Worm (Caenorhabditis elegans): ENCODE results near the gene spe-51.

The spe-51 gene

DNA sequence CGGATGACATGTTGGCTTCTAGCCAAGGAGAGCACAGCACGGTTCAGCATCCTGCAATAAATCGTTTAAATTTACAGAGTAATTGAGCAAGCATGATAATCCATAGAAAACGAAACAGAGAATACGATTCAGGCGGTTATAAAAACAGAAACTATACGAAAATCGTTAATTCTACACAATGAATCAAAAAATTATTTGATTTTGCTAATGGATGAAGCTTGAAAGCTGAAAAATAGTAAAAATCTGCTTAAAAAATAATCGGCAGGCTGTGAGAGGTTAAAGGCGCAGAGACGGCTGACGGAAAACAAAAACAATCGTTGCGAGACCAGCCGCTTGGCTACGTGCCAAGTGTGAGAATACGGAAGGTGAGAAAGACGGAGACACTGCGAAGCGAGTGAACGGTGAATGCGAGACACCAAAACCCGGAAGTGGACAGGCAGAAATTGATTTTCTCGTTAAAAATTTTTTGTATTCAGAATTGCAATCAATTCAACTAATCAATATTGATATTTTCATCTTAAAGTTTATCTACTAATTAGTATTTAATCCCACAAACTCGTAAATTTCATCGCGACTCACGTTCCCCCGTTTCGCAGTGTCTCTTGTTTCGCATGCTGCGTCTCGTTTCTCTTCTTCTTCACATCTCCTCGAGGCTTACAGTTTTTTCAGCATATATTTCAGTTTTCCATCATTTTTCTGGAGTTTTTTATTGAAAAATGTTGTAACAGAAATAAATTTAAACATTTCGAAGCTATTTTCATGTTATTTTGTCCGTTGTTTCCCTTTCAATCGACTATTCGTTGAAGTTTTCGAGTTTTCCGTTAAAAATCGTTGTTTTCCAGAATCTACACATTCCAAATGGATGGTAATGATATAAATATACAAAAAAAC lies 32.2 kb upstream of the spe-51 start, which contains the start of the genes F29B9.11 and jmjd-1.2:
Gene F29B9.11, minus strand, starts transcription at position 51 of the 891 bp plus-strand sequence.
Gene jmjd-1.2, plus strand, starts transcription at position 841 of the 891 bp plus-strand sequence.
- TF ChIP-seq bed-3 (GFP tag; optimal IDR thresholded peaks at IDR 0.05) (peak; percentile 47), unc-120 (tag; optimal IDR thresholded peaks at IDR 0.05; ENCODE audit: poor library complexity, severe bottlenecking) (peak; percentile 30), ceh-83 (GFP tag; optimal IDR thresholded peaks at IDR 0.05) (peak; percentile 60), lin-13 (tag; optimal IDR thresholded peaks at IDR 0.05) (peak; percentile 75), blmp-1 (tag; optimal IDR thresholded peaks at IDR 0.05) (no peak), nhr-12 (tag; optimal IDR thresholded peaks at IDR 0.05) (no peak), M03D4.4 (tag; optimal IDR thresholded peaks at IDR 0.05) (no peak), cnd-1 (tag; optimal IDR thresholded peaks at IDR 0.05) (peak; percentile 75), sem-2 (GFP tag; optimal IDR thresholded peaks at IDR 0.05) (peak; percentile 48), ceh-43 (GFP tag; optimal IDR thresholded peaks at IDR 0.05) (peak; percentile 5), nhr-2 (tag; optimal IDR thresholded peaks at IDR 0.05) (no peak), unc-39 (tag; optimal IDR thresholded peaks at IDR 0.05) (no peak), ham-2 (GFP tag; optimal IDR thresholded peaks at IDR 0.05) (peak; percentile 61), mls-2 (tag; optimal IDR thresholded peaks at IDR 0.05) (peak; percentile 77), mep-1 (tag; optimal IDR thresholded peaks at IDR 0.05) (peak; percentile 77), ztf-11 (tag; optimal IDR thresholded peaks at IDR 0.05) (no peak), ces-1 (GFP tag; optimal IDR thresholded peaks at IDR 0.05) (peak; percentile 70), hlh-1 (tag; optimal IDR thresholded peaks at IDR 0.05) (peak; percentile 22), ceh-39 (tag; optimal IDR thresholded peaks at IDR 0.05) (peak; percentile 34), drap-1 (GFP tag; optimal IDR thresholded peaks at IDR 0.05) (peak; percentile 77), tbx-8 (GFP tag; optimal IDR thresholded peaks at IDR 0.05) (peak; percentile 57), nhr-237 (tag; optimal IDR thresholded peaks at IDR 0.05) (peak; percentile 89), lsy-2 (tag; optimal IDR thresholded peaks at IDR 0.05) (peak; percentile 68), pha-4 (tag; optimal IDR thresholded peaks at IDR 0.05) (peak; percentile 28), sptf-1 (tag; optimal IDR thresholded peaks at IDR 0.05) (peak; percentile 80), lin-32 (GFP tag; optimal IDR thresholded peaks at IDR 0.05) (peak; percentile 55), nhr-76 (tag; optimal IDR thresholded peaks at IDR 0.05) (no peak), snpc-4 (tag; optimal IDR thresholded peaks at IDR 0.05) (no peak), unc-62 (GFP tag; optimal IDR thresholded peaks at IDR 0.05) (no peak)

ce11 chrIV:4665079-4665478 lies 27.5 kb upstream of the spe-51 start, which contains the start of gene F29B9.1:
Gene F29B9.1 (plus strand): TSS chrIV:4665379.
- no peak for TF ChIP-seq nhr-12 (tag; optimal IDR thresholded peaks at IDR 0.05)
- TF ChIP-seq mls-2 (tag; optimal IDR thresholded peaks at IDR 0.05): no peak
- no peak for TF ChIP-seq nhr-28 (tag; optimal IDR thresholded peaks at IDR 0.05)
- TF ChIP-seq flh-1 (GFP tag; optimal IDR thresholded peaks at IDR 0.05): no peak
- TF ChIP-seq unc-39 (tag; optimal IDR thresholded peaks at IDR 0.05): no peak
- no peak for TF ChIP-seq hlh-1 (tag; optimal IDR thresholded peaks at IDR 0.05)
- TF ChIP-seq ceh-83 (GFP tag; optimal IDR thresholded peaks at IDR 0.05): no peak
- no peak for TF ChIP-seq mab-5 (tag; optimal IDR thresholded peaks at IDR 0.05)
- TF ChIP-seq unc-120 (tag; optimal IDR thresholded peaks at IDR 0.05; ENCODE audit: poor library complexity, severe bottlenecking): no peak
- TF ChIP-seq lin-32 (GFP tag; optimal IDR thresholded peaks at IDR 0.05): no peak
- TF ChIP-seq drap-1 (GFP tag; optimal IDR thresholded peaks at IDR 0.05): no peak
- TF ChIP-seq ham-2 (GFP tag; optimal IDR thresholded peaks at IDR 0.05): no peak
- TF ChIP-seq snpc-4 (tag; optimal IDR thresholded peaks at IDR 0.05): no peak
- no peak for TF ChIP-seq ceh-39 (tag; optimal IDR thresholded peaks at IDR 0.05)
- no peak for TF ChIP-seq pha-4 (tag; optimal IDR thresholded peaks at IDR 0.05)
- TF ChIP-seq lin-13 (tag; optimal IDR thresholded peaks at IDR 0.05): no peak
- TF ChIP-seq nhr-237 (tag; optimal IDR thresholded peaks at IDR 0.05): no peak
- TF ChIP-seq tbx-8 (GFP tag; optimal IDR thresholded peaks at IDR 0.05): no peak
- TF ChIP-seq bed-3 (GFP tag; optimal IDR thresholded peaks at IDR 0.05): no peak

- TF ChIP-seq lsy-2 (tag; optimal IDR thresholded peaks at IDR 0.05) (no peak), unc-120 (tag; optimal IDR thresholded peaks at IDR 0.05; ENCODE audit: poor library complexity, severe bottlenecking) (peak; percentile 36)
Measured at ce11 chrIV:4667383-4667782, 25.2 kb upstream of the spe-51 start.

ce11 chrIV:4667835-4668234 lies 24.7 kb upstream of the spe-51 start:
- TF ChIP-seq nhr-237 (tag; optimal IDR thresholded peaks at IDR 0.05) (no peak), lsy-2 (tag; optimal IDR thresholded peaks at IDR 0.05) (no peak), nhr-76 (tag; optimal IDR thresholded peaks at IDR 0.05) (no peak), elt-3 (tag; optimal IDR thresholded peaks at IDR 0.05) (no peak), sem-2 (GFP tag; optimal IDR thresholded peaks at IDR 0.05) (no peak), sptf-1 (tag; optimal IDR thresholded peaks at IDR 0.05) (no peak), mab-5 (tag; optimal IDR thresholded peaks at IDR 0.05) (no peak), nhr-12 (tag; optimal IDR thresholded peaks at IDR 0.05) (no peak), drap-1 (GFP tag; optimal IDR thresholded peaks at IDR 0.05) (no peak), ceh-39 (tag; optimal IDR thresholded peaks at IDR 0.05) (no peak), ceh-43 (GFP tag; optimal IDR thresholded peaks at IDR 0.05) (no peak), unc-62 (GFP tag; optimal IDR thresholded peaks at IDR 0.05) (no peak), nhr-28 (tag; optimal IDR thresholded peaks at IDR 0.05) (no peak), mls-2 (tag; optimal IDR thresholded peaks at IDR 0.05) (no peak)
